Fruit fly (Drosophila melanogaster): Measurements from ENCODE around the gene CG5916.

CG5916 gene

DNA sequence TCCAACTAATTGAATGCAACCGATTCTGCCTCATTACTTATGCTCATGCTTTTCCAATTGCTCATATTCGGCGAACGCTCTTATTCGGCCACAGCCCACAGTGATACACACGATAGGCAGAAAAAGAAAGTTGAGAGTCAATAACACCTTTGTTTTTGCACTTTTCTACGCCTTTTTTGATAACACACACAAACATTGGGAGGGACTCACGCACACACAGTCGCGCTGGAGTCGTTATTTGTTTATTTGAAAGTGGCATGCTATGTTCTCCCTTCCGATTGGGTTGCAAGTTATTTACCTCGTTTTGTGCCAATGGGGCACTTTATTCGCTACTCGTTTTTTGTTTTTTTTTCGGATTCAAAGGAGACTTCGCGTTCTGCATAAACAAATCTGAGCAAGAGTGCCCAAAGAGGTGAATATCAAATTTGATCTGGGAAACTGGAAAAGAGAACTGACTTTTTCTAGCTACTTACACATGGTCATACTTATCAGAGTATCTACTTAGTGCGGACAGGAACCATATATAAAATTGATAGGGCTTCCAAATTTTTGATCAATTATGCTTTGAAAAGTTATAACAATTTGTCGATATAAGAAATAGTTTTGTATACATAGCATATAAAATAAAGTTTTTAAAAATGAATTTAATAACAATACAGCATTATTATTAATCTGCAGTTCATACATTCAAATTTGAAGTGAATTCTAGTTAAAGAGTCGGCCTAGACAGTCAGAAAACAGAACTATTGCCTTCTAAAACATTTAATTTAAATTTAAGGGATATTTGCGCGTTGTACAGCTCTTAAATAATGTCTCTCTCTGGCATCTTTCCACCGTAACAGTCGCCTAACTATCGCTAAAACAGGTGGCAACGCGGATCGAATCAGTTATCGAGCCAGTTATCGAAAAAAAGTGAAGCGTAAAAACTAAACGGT is 48.2 kb upstream of the CG5916 start, which contains the start of the genes Mhcl and Akt (continued):
- TF ChIP-seq CG43689 (GFP tag; IDR thresholded peaks at IDR 0.05): no peak
- TF ChIP-seq CG13775 (GFP tag; optimal IDR thresholded peaks at IDR 0.05): peak; percentile 37
- no peak for TF ChIP-seq lov (optimal IDR thresholded peaks at IDR 0.05)
- no peak for TF ChIP-seq lov (GFP tag; IDR thresholded peaks at IDR 0.05)
- TF ChIP-seq CG4617 (GFP tag; optimal IDR thresholded peaks at IDR 0.05; ENCODE audit: borderline replicate concordance): peak; percentile 60
- no peak for TF ChIP-seq CG4730 (GFP tag; IDR thresholded peaks at IDR 0.05)
- peak; percentile 69 for TF ChIP-seq CG8290 (GFP tag; optimal IDR thresholded peaks at IDR 0.05)
- TF ChIP-seq CG8290 (tag; optimal IDR thresholded peaks at IDR 0.05): peak in 1 of 2 experiments; percentile 47
- peak; percentile 26 for TF ChIP-seq CG10543 (GFP tag; optimal IDR thresholded peaks at IDR 0.05)
- TF ChIP-seq sisA (GFP tag; IDR thresholded peaks at IDR 0.05): peak; percentile 38; the same call in 1 of the 2 replicates
- no peak for TF ChIP-seq danr (GFP tag; IDR thresholded peaks at IDR 0.05)
- TF ChIP-seq CoRest (tag; optimal IDR thresholded peaks at IDR 0.05): peak; percentile 52
- TF ChIP-seq H2.0 (GFP tag; IDR thresholded peaks at IDR 0.05): no peak
- peak; percentile 10 to 37 for TF ChIP-seq dpn (GFP tag; optimal IDR thresholded peaks at IDR 0.05)
- TF ChIP-seq CG3726 (GFP tag; IDR thresholded peaks at IDR 0.05): no peak
- TF ChIP-seq CG18764 (GFP tag; optimal IDR thresholded peaks at IDR 0.05): no peak
- TF ChIP-seq grn (GFP tag; optimal IDR thresholded peaks at IDR 0.05): peak; percentile 44
- peak; percentile 63; the same call in 1 of the 2 replicates for TF ChIP-seq inv (GFP tag; IDR thresholded peaks at IDR 0.05; ENCODE audit: partially characterized antibody)
- no peak for TF ChIP-seq CG18011 (GFP tag; optimal IDR thresholded peaks at IDR 0.05)
- peak; percentile 32 for TF ChIP-seq Six4 (GFP tag; optimal IDR thresholded peaks at IDR 0.05)
- TF ChIP-seq CG7745 (tag; optimal IDR thresholded peaks at IDR 0.05): no peak
- TF ChIP-seq chn (GFP tag; optimal IDR thresholded peaks at IDR 0.05): no peak
- TF ChIP-seq CG14050 (GFP tag; IDR thresholded peaks at IDR 0.05): no peak
- 0 out of 3 replicates have a peak, but pooled peaks have one; percentile 40 for TF ChIP-seq CG11093 (GFP tag; IDR thresholded peaks at IDR 0.05)
- no peak for TF ChIP-seq CG17385 (GFP tag; optimal IDR thresholded peaks at IDR 0.05)
- peak; percentile 51; the same call in 1 of the 3 replicates for TF ChIP-seq CG14860 (GFP tag; IDR thresholded peaks at IDR 0.05; ENCODE audit: partially characterized antibody)
- peak; percentile 34 for TF ChIP-seq Ets97D (GFP tag; optimal IDR thresholded peaks at IDR 0.05)
- peak; percentile 43 for TF ChIP-seq CG9437 (GFP tag; optimal IDR thresholded peaks at IDR 0.05)
- TF ChIP-seq CG17186 (GFP tag; optimal IDR thresholded peaks at IDR 0.05): peak; percentile 50
- no peak for TF ChIP-seq CG18476 (GFP tag; optimal IDR thresholded peaks at IDR 0.05)
- TF ChIP-seq gfzf (GFP tag; optimal IDR thresholded peaks at IDR 0.05): peak; percentile 90
- no peak for TF ChIP-seq dm (GFP tag; optimal IDR thresholded peaks at IDR 0.05)
- TF ChIP-seq Hmx (GFP tag; optimal IDR thresholded peaks at IDR 0.05): peak; percentile 38
- peak; percentile 70 for TF ChIP-seq amos (GFP tag; IDR thresholded peaks at IDR 0.05; ENCODE audit: partially characterized antibody)
- peak; percentile 6 for TF ChIP-seq CG11504 (tag; optimal IDR thresholded peaks at IDR 0.05)
- TF ChIP-seq Med (GFP tag): no peak
- no peak for TF ChIP-seq Camta (GFP tag; optimal IDR thresholded peaks at IDR 0.05)
- TF ChIP-seq her (GFP tag; optimal IDR thresholded peaks at IDR 0.05): no peak
- TF ChIP-seq CG30403 (GFP tag; optimal IDR thresholded peaks at IDR 0.05): peak; percentile 15
- peak; percentile 6 for TF ChIP-seq CG12942 (GFP tag; optimal IDR thresholded peaks at IDR 0.05)
- no peak for TF ChIP-seq slp2 (GFP tag; optimal IDR thresholded peaks at IDR 0.05)
- peak; percentile 59 for TF ChIP-seq Bgb (GFP tag; IDR thresholded peaks at IDR 0.05; ENCODE audit: partially characterized antibody)
- peak; percentile 1 for TF ChIP-seq CG3281 (GFP tag; optimal IDR thresholded peaks at IDR 0.05)
- TF ChIP-seq CG17829 (tag; optimal IDR thresholded peaks at IDR 0.05): peak; percentile 45
- TF ChIP-seq CG6689 (GFP tag; IDR thresholded peaks at IDR 0.05): peak; percentile 8; the same call in 1 of the 2 replicates
- TF ChIP-seq sens (GFP tag): peak; percentile 85
- TF ChIP-seq CG15514 (GFP tag; optimal IDR thresholded peaks at IDR 0.05): peak; percentile 98
- no peak for TF ChIP-seq maf-S (GFP tag; optimal IDR thresholded peaks at IDR 0.05)
- TF ChIP-seq CG8089 (GFP tag; optimal IDR thresholded peaks at IDR 0.05): no peak
